Worm (Caenorhabditis elegans): ENCODE results near the gene itm-2.
A peak's percentile ranks its signal among the peaks of the same experiment; 100 is the strongest.

Gene itm-2

ce11 chrX:5444863-5445262, at the start of gene itm-2:
Gene itm-2, plus strand, starts transcription at chrX:5445163.
- TF ChIP-seq mdl-1 (tag; optimal IDR thresholded peaks at IDR 0.05) (no peak), ztf-7 (tag; optimal IDR thresholded peaks at IDR 0.05) (no peak), dmd-8 (GFP tag; IDR thresholded peaks at IDR 0.05) (no peak), ces-1 (GFP tag; optimal IDR thresholded peaks at IDR 0.05) (no peak), tra-1 (GFP tag; IDR thresholded peaks at IDR 0.05) (no peak), daf-16 (GFP tag; optimal IDR thresholded peaks at IDR 0.05) (no peak), daf-16 (tag; optimal IDR thresholded peaks at IDR 0.05) (no peak), ceh-20 (GFP tag; IDR thresholded peaks at IDR 0.05) (no peak), T20F7.1 (GFP tag; optimal IDR thresholded peaks at IDR 0.05) (no peak), egl-27 (tag; optimal IDR thresholded peaks at IDR 0.05) (no peak), gei-8 (GFP tag; optimal IDR thresholded peaks at IDR 0.05) (no peak), snpc-4 (tag; optimal IDR thresholded peaks at IDR 0.05) (no peak), Y48G9A.11 (GFP tag; IDR thresholded peaks at IDR 0.05) (no peak)

- no peak for TF ChIP-seq F26F4.8 (GFP tag; conservative IDR thresholded peaks at IDR 0.05)
- TF ChIP-seq daf-16 (GFP tag; optimal IDR thresholded peaks at IDR 0.05) = no peak
- peak; percentile 14 for TF ChIP-seq daf-16 (tag; optimal IDR thresholded peaks at IDR 0.05)
- TF ChIP-seq nhr-28 (tag; optimal IDR thresholded peaks at IDR 0.05) = peak; percentile 38
- no peak for TF ChIP-seq lin-38 (GFP tag; IDR thresholded peaks at IDR 0.05)
- TF ChIP-seq pqm-1 (tag; optimal IDR thresholded peaks at IDR 0.05) = peak; percentile 38
- TF ChIP-seq arid-1 (GFP tag; conservative IDR thresholded peaks at IDR 0.05) = no peak
These were observed 47.7 kb upstream of the itm-2 start, which contains the start of gene C03F11.2 for ce11 chrX:5397300-5397699. Gene C03F11.2, minus strand, starts transcription at chrX:5397400.

ce11 chrX:5400524-5400923, 44.4 kb upstream of the itm-2 start, which contains the start of gene scav-1:
Gene scav-1, minus strand, starts transcription at chrX:5400584.
- no peak for TF ChIP-seq zag-1 (tag; optimal IDR thresholded peaks at IDR 0.05)
- no peak for TF ChIP-seq lin-15B (tag; optimal IDR thresholded peaks at IDR 0.05)
- no peak for TF ChIP-seq snpc-4 (tag; optimal IDR thresholded peaks at IDR 0.05)
- TF ChIP-seq hlh-30 (tag; optimal IDR thresholded peaks at IDR 0.05; ENCODE audit: insufficient read depth) = peak; percentile 2
- no peak for TF ChIP-seq set-16 (GFP tag; IDR thresholded peaks at IDR 0.05)
- TF ChIP-seq mdt-29 (GFP tag; IDR thresholded peaks at IDR 0.05) = no peak
- TF ChIP-seq ces-1 (GFP tag; optimal IDR thresholded peaks at IDR 0.05) = no peak
- no peak for TF ChIP-seq nhr-42 (GFP tag; IDR thresholded peaks at IDR 0.05)
- peak; percentile 71 for TF ChIP-seq hlh-11 (tag; optimal IDR thresholded peaks at IDR 0.05)
- no peak for TF ChIP-seq daf-16 (GFP tag; optimal IDR thresholded peaks at IDR 0.05)
- TF ChIP-seq daf-16 (tag; optimal IDR thresholded peaks at IDR 0.05) = peak; percentile 81
- no peak for TF ChIP-seq F49E8.2 (tag; optimal IDR thresholded peaks at IDR 0.05; ENCODE audit: borderline replicate concordance)
- no peak for TF ChIP-seq ceh-32 (tag; optimal IDR thresholded peaks at IDR 0.05; ENCODE audit: poor library complexity)
- TF ChIP-seq lsy-2 (tag; optimal IDR thresholded peaks at IDR 0.05) = no peak
- TF ChIP-seq nhr-48 (tag; optimal IDR thresholded peaks at IDR 0.05) = no peak
- TF ChIP-seq ztf-7 (tag; optimal IDR thresholded peaks at IDR 0.05) = no peak
- no peak for TF ChIP-seq tra-1 (GFP tag; IDR thresholded peaks at IDR 0.05)
- TF ChIP-seq lin-13 (GFP tag; optimal IDR thresholded peaks at IDR 0.05) = no peak
- peak; percentile 69 for TF ChIP-seq nhr-77 (tag; optimal IDR thresholded peaks at IDR 0.05)
- no peak for TF ChIP-seq nhr-237 (tag; optimal IDR thresholded peaks at IDR 0.05)
- TF ChIP-seq zfp-2 (tag; optimal IDR thresholded peaks at IDR 0.05) = no peak
- TF ChIP-seq duxl-1 (tag; optimal IDR thresholded peaks at IDR 0.05; ENCODE audit: poor library complexity) = no peak
- TF ChIP-seq ztf-11 (tag; optimal IDR thresholded peaks at IDR 0.05) = no peak
- no peak for TF ChIP-seq aly-2 (tag; optimal IDR thresholded peaks at IDR 0.05)
- no peak for TF ChIP-seq F10B5.3 (tag; optimal IDR thresholded peaks at IDR 0.05)
- TF ChIP-seq spr-3 (GFP tag; optimal IDR thresholded peaks at IDR 0.05) = no peak
- TF ChIP-seq dmd-6 (GFP tag; IDR thresholded peaks at IDR 0.05) = peak; percentile 82
- TF ChIP-seq rbr-2 (tag; optimal IDR thresholded peaks at IDR 0.05) = no peak
- TF ChIP-seq php-3 (GFP tag; IDR thresholded peaks at IDR 0.05) = 0 out of 2 replicates have a peak, but pooled peaks have one; percentile 41
- TF ChIP-seq nhr-11 (tag; optimal IDR thresholded peaks at IDR 0.05) = no peak
- no peak for TF ChIP-seq dpl-1 (GFP tag; optimal IDR thresholded peaks at IDR 0.05)
- no peak for TF ChIP-seq lin-38 (GFP tag; IDR thresholded peaks at IDR 0.05)
- no peak for TF ChIP-seq vab-7 (GFP tag; IDR thresholded peaks at IDR 0.05)
- no peak for TF ChIP-seq nhr-10 (tag; optimal IDR thresholded peaks at IDR 0.05)
- TF ChIP-seq mxl-3 (GFP tag; optimal IDR thresholded peaks at IDR 0.05) = peak; percentile 25
- no peak for TF ChIP-seq madf-5 (GFP tag; IDR thresholded peaks at IDR 0.05)
- no peak for TF ChIP-seq nhr-25 (tag; optimal IDR thresholded peaks at IDR 0.05; ENCODE audit: borderline replicate concordance, insufficient read depth)

Measured in whole organism, L4 larva.